Worm (Caenorhabditis elegans): Measurements from ENCODE around the gene srw-40.
A peak's percentile ranks its signal among the peaks of the same experiment; 100 is the strongest.

Gene srw-40

ce11 chrII:4288111-4288510 is 27.8 kb downstream of the srw-40 start, which contains the start of gene C01F1.6:
TSS of gene C01F1.6 (minus strand) at chrII:4288211.
- no peak for TF ChIP-seq zag-1 (tag; optimal IDR thresholded peaks at IDR 0.05)
- no peak for TF ChIP-seq elt-2 (tag; optimal IDR thresholded peaks at IDR 0.05)
- TF ChIP-seq fos-1 (tag; optimal IDR thresholded peaks at IDR 0.05), result no peak
- no peak for TF ChIP-seq aly-2 (tag; optimal IDR thresholded peaks at IDR 0.05)
- TF ChIP-seq ceh-16 (tag; optimal IDR thresholded peaks at IDR 0.05), result no peak
- TF ChIP-seq skn-1 (tag; optimal IDR thresholded peaks at IDR 0.05), result no peak
- TF ChIP-seq fkh-2 (tag; optimal IDR thresholded peaks at IDR 0.05), result no peak
- no peak for TF ChIP-seq pqm-1 (tag; optimal IDR thresholded peaks at IDR 0.05)
- no peak for TF ChIP-seq nhr-43 (tag; optimal IDR thresholded peaks at IDR 0.05; ENCODE audit: poor library complexity, severe bottlenecking)
- TF ChIP-seq eor-1 (tag; optimal IDR thresholded peaks at IDR 0.05), result no peak
- no peak for TF ChIP-seq hmg-11 (tag; optimal IDR thresholded peaks at IDR 0.05)
- TF ChIP-seq nhr-12 (tag; optimal IDR thresholded peaks at IDR 0.05), result no peak
- TF ChIP-seq ama-1 (optimal IDR thresholded peaks at IDR 0.05), result no peak
- TF ChIP-seq mml-1 (tag; optimal IDR thresholded peaks at IDR 0.05), result no peak
- TF ChIP-seq nhr-23 (tag; optimal IDR thresholded peaks at IDR 0.05), result no peak
- no peak for TF ChIP-seq elt-3 (tag; optimal IDR thresholded peaks at IDR 0.05)
- TF ChIP-seq tbx-2 (tag; optimal IDR thresholded peaks at IDR 0.05), result no peak
- no peak for TF ChIP-seq ZK546.5 (tag; optimal IDR thresholded peaks at IDR 0.05)
- TF ChIP-seq nhr-67 (tag; optimal IDR thresholded peaks at IDR 0.05), result no peak
- no peak for TF ChIP-seq daf-12 (tag; optimal IDR thresholded peaks at IDR 0.05)

ce11 chrII:4286921-4287320 is 29.0 kb downstream of the srw-40 start:
- TF ChIP-seq pqm-1 (tag; optimal IDR thresholded peaks at IDR 0.05), result no peak
- TF ChIP-seq nfya-1 (tag; optimal IDR thresholded peaks at IDR 0.05; ENCODE audit: insufficient read depth), result peak; percentile 89
- TF ChIP-seq nhr-11 (tag; optimal IDR thresholded peaks at IDR 0.05), result no peak

ce11 chrII:4284305-4285193 is 31.4 kb downstream of the srw-40 start:
- no peak for TF ChIP-seq sea-2 (GFP tag; optimal IDR thresholded peaks at IDR 0.05)
- TF ChIP-seq nhr-76 (tag; optimal IDR thresholded peaks at IDR 0.05), result no peak
- TF ChIP-seq nfya-1 (tag; optimal IDR thresholded peaks at IDR 0.05; ENCODE audit: insufficient read depth), result peak; percentile 88
- TF ChIP-seq nhr-25 (tag; optimal IDR thresholded peaks at IDR 0.05), result no peak
- no peak for TF ChIP-seq nhr-23 (tag; optimal IDR thresholded peaks at IDR 0.05)
- TF ChIP-seq snpc-4 (tag; optimal IDR thresholded peaks at IDR 0.05), result no peak

ce11 chrII:4281743-4282142 is 34.2 kb downstream of the srw-40 start, which contains the start of gene C01F1.5:
TSS of gene C01F1.5 (minus strand) at chrII:4281845.
- no peak for TF ChIP-seq fkh-10 (GFP tag; optimal IDR thresholded peaks at IDR 0.05)
- no peak for TF ChIP-seq hmg-11 (tag; optimal IDR thresholded peaks at IDR 0.05)
- TF ChIP-seq skn-1 (tag; optimal IDR thresholded peaks at IDR 0.05), result no peak
- no peak for TF ChIP-seq ceh-82 (tag; optimal IDR thresholded peaks at IDR 0.05)
- no peak for TF ChIP-seq tbx-2 (tag; optimal IDR thresholded peaks at IDR 0.05)
- no peak for TF ChIP-seq nhr-23 (tag; optimal IDR thresholded peaks at IDR 0.05)
- TF ChIP-seq elt-1 (tag; optimal IDR thresholded peaks at IDR 0.05), result no peak
- no peak for TF ChIP-seq elt-2 (tag; optimal IDR thresholded peaks at IDR 0.05)
- no peak for TF ChIP-seq nhr-77 (tag; optimal IDR thresholded peaks at IDR 0.05)
- no peak for TF ChIP-seq nfya-1 (tag; optimal IDR thresholded peaks at IDR 0.05; ENCODE audit: insufficient read depth)
- no peak for TF ChIP-seq lin-39 (tag; optimal IDR thresholded peaks at IDR 0.05)
- TF ChIP-seq ama-1 (optimal IDR thresholded peaks at IDR 0.05), result no peak
- TF ChIP-seq nhr-25 (tag; optimal IDR thresholded peaks at IDR 0.05), result no peak
- no peak for TF ChIP-seq nhr-28 (tag; optimal IDR thresholded peaks at IDR 0.05)
- no peak for TF ChIP-seq snpc-4 (tag; optimal IDR thresholded peaks at IDR 0.05)

- TF ChIP-seq nhr-43 (tag; optimal IDR thresholded peaks at IDR 0.05; ENCODE audit: poor library complexity, severe bottlenecking) (no peak), nhr-12 (tag; optimal IDR thresholded peaks at IDR 0.05) (no peak), ZK546.5 (tag; optimal IDR thresholded peaks at IDR 0.05) (no peak), daf-12 (tag; optimal IDR thresholded peaks at IDR 0.05) (no peak), nhr-77 (tag; optimal IDR thresholded peaks at IDR 0.05) (no peak), nhr-23 (tag; optimal IDR thresholded peaks at IDR 0.05) (no peak), lsy-12 (tag; optimal IDR thresholded peaks at IDR 0.05) (no peak), ceh-9 (tag; optimal IDR thresholded peaks at IDR 0.05) (no peak), lin-15B (tag; optimal IDR thresholded peaks at IDR 0.05) (no peak), ama-1 (optimal IDR thresholded peaks at IDR 0.05) (no peak), fos-1 (tag; optimal IDR thresholded peaks at IDR 0.05) (no peak), sea-2 (GFP tag; optimal IDR thresholded peaks at IDR 0.05) (no peak), mdl-1 (tag; optimal IDR thresholded peaks at IDR 0.05) (no peak), nhr-76 (tag; optimal IDR thresholded peaks at IDR 0.05) (no peak), fkh-2 (tag; optimal IDR thresholded peaks at IDR 0.05) (no peak), nfya-1 (tag; optimal IDR thresholded peaks at IDR 0.05; ENCODE audit: insufficient read depth) (no peak), zag-1 (tag; optimal IDR thresholded peaks at IDR 0.05) (no peak), lin-39 (tag; optimal IDR thresholded peaks at IDR 0.05) (no peak)
Measured at ce11 chrII:4277639-4278038, 38.3 kb downstream of the srw-40 start.

All from whole organism, L3 larva.